Fruit fly (Drosophila melanogaster): ENCODE measurements around the gene mub.

The mub gene

dm6 chr3L:21880398-21880810 is 35.8 kb downstream of the mub start (continued):
- TF ChIP-seq hth (optimal IDR thresholded peaks at IDR 0.05) (no peak), ken (GFP tag; IDR thresholded peaks at IDR 0.05) (peak; percentile 99), Ets97D (GFP tag; optimal IDR thresholded peaks at IDR 0.05) (peak; percentile 85), CG34224 (GFP tag; IDR thresholded peaks at IDR 0.05; ENCODE audit: partially characterized antibody) (no peak; the same call in 2 of the 3 replicates), CG6854 (GFP tag; optimal IDR thresholded peaks at IDR 0.05) (peak; percentile 71), CG15601 (tag; optimal IDR thresholded peaks at IDR 0.05) (peak; percentile 93), Eip74EF (GFP tag; optimal IDR thresholded peaks at IDR 0.05) (peak in 1 of 2 experiments; percentile 80), bigmax (GFP tag; optimal IDR thresholded peaks at IDR 0.05) (peak; percentile 31), Lpt (GFP tag; optimal IDR thresholded peaks at IDR 0.05) (no peak), sisA (GFP tag; IDR thresholded peaks at IDR 0.05) (peak; percentile 99), H2.0 (GFP tag; IDR thresholded peaks at IDR 0.05) (peak; percentile 98), Deaf1 (tag; optimal IDR thresholded peaks at IDR 0.05) (peak; percentile 78), CG6791 (GFP tag; IDR thresholded peaks at IDR 0.05; ENCODE audit: partially characterized antibody) (peak; percentile 52; the same call in 2 of the 3 replicates), CG9817 (tag; optimal IDR thresholded peaks at IDR 0.05) (peak; percentile 93), Antp (GFP tag; optimal IDR thresholded peaks at IDR 0.05) (peak; percentile 99), Usf (GFP tag; optimal IDR thresholded peaks at IDR 0.05) (peak; percentile 96), CG9876 (GFP tag; optimal IDR thresholded peaks at IDR 0.05) (peak; percentile 97), CG12744 (GFP tag; optimal IDR thresholded peaks at IDR 0.05) (peak; percentile 94), CG7987 (GFP tag; optimal IDR thresholded peaks at IDR 0.05) (peak; percentile 88), Neu2 (GFP tag; optimal IDR thresholded peaks at IDR 0.05; ENCODE audit: borderline replicate concordance) (peak; percentile 89), tin (GFP tag; optimal IDR thresholded peaks at IDR 0.05) (peak; percentile 98), B-H1 (GFP tag; IDR thresholded peaks at IDR 0.05) (peak; percentile 98), Hmr (GFP tag; optimal IDR thresholded peaks at IDR 0.05) (peak; percentile 95), CHES-1-like (GFP tag; optimal IDR thresholded peaks at IDR 0.05) (peak; percentile 98), CG7357 (GFP tag; IDR thresholded peaks at IDR 0.05) (peak; percentile 93), CG11695 (GFP tag; IDR thresholded peaks at IDR 0.05) (peak; percentile 96), Hr51 (GFP tag; optimal IDR thresholded peaks at IDR 0.05) (peak; percentile 92 to 97), CG4730 (GFP tag; IDR thresholded peaks at IDR 0.05) (peak; percentile 98), HLHmδ (GFP tag; optimal IDR thresholded peaks at IDR 0.05) (peak; percentile 25)

- TF ChIP-seq Xrp1 (GFP tag; IDR thresholded peaks at IDR 0.05) (0 out of 2 replicates have a peak, but pooled peaks have one; percentile 7), eve (GFP tag; optimal IDR thresholded peaks at IDR 0.05) (peak in 1 of 2 experiments; percentile 25), Ssrp (tag; optimal IDR thresholded peaks at IDR 0.05) (no peak), CG8478 (optimal IDR thresholded peaks at IDR 0.05) (no peak), sens (GFP tag) (peak; percentile 65), Sox100B (GFP tag; optimal IDR thresholded peaks at IDR 0.05) (no peak)
Observed at dm6 chr3L:21882075-21882474, 37.5 kb downstream of the mub start.

dm6 chr3L:21883011-21883618 is 38.5 kb downstream of the mub start:
- TF ChIP-seq CG3407 (GFP tag; optimal IDR thresholded peaks at IDR 0.05) (no peak), crc (GFP tag; optimal IDR thresholded peaks at IDR 0.05) (no peak), Ets65A (GFP tag) (peak; percentile 29), nerfin-2 (GFP tag; IDR thresholded peaks at IDR 0.05; ENCODE audit: partially characterized antibody) (no peak), CG11247 (GFP tag; IDR thresholded peaks at IDR 0.05) (0 out of 2 replicates have a peak, but pooled peaks have one; percentile 26), crol (GFP tag; IDR thresholded peaks at IDR 0.05) (peak; percentile 82), CG12236 (GFP tag; optimal IDR thresholded peaks at IDR 0.05) (no peak), CG11456 (GFP tag; IDR thresholded peaks at IDR 0.05) (0 out of 3 replicates have a peak, but pooled peaks have one; percentile 34)

All from whole organism, embryonic.